Worm (Caenorhabditis elegans): ENCODE measurements around the gene ndua-12.

DNA sequence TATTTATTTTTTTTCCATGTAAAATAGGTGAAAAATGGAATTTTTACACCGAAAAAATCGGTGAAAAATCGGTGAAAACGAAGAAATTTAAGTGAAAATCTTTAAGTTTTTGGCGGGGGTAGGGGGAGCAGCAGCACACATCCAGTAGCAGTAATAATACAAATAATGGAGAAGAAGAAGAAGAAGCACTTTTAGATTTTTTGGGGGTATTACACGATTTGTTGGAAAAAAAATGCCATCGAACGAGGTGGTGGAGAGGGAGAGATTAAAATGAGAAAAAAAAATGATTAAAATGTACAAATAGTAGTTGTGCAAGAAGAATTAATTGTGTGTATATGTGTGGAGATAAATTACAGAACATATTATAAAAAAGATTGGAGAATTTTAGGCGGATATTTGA lies 41.5 kb downstream of the ndua-12 start:
- TF ChIP-seq him-1 (tag; optimal IDR thresholded peaks at IDR 0.05), result no peak
- TF ChIP-seq W03F9.2 (tag; optimal IDR thresholded peaks at IDR 0.05), result no peak

Measured in whole organism, L4/young adult.